Worm (Caenorhabditis elegans) whole organism, late embryonic: Measurements from ENCODE around the gene srlf-16.

ENCODE experiments used
- ahr-1 ChIP-seq: sonication (generic microtip); optimal IDR thresholded peaks from 2 replicates; lab custom pipeline; 2016; ENCODE audit warnings: missing genetic modification characterization, missing compliant biosample characterization
- ets-4 ChIP-seq: sonication (generic microtip); optimal IDR thresholded peaks from 2 replicates; lab custom pipeline; 2016; ENCODE audit warnings: missing genetic modification characterization, missing compliant biosample characterization
- hlh-8 ChIP-seq: sonication (generic microtip); optimal IDR thresholded peaks from 2 replicates; lab custom pipeline; 2016; ENCODE audit warnings: missing genotype, missing genetic modification characterization, missing compliant biosample characterization
- lin-11 ChIP-seq: fragments of 200-800 bp; sonication (Bioruptor generic); optimal IDR thresholded peaks from 2 replicates; lab custom pipeline; 2018; ENCODE audit warnings: mild to moderate bottlenecking, missing genetic modification characterization, missing compliant biosample characterization
- nfya-1 ChIP-seq: sonication (generic microtip); optimal IDR thresholded peaks from 2 replicates; lab custom pipeline; 2017; ENCODE audit warnings: missing genetic modification characterization, mild to moderate bottlenecking, missing compliant biosample characterization, antibody characterized with exemption, moderate library complexity
- pros-1 ChIP-seq: fragments of 150-350 bp; optimal IDR thresholded peaks from 2 replicates; lab custom pipeline; 2014; ENCODE audit warnings: missing biosample characterization, missing genetic modification reagents, missing genetic modification characterization
- syd-9 ChIP-seq: sonication (generic microtip); optimal IDR thresholded peaks from 2 replicates; lab custom pipeline; 2016; ENCODE audit warnings: mild to moderate bottlenecking, missing genetic modification characterization, moderate library complexity, missing compliant biosample characterization

DNA sequence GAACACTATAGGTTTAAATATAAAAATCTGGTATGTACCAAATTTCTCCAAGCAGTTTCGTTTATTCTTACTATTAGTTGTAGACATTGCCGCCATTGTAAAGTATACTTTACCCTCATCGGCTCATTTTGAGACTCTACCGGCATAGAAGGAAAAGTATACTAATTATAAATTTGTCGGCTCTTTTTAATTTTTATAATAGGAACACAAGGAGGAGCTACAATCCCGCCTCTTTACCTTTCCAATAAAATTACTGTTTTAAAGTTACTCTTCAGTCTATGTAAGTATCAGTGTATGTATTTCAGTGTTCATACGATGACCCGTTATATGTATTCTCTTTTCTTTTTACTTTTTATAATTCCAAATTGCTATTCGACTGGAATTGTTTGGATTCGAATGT is 5.3 kb upstream of the srlf-16 start, which contains the start of gene sdz-23:
- TF ChIP-seq ets-4 (no peak), ahr-1 (tag; lab: Kevin White, UChicago) (no peak), hlh-8 (tag; lab: Kevin White, UChicago) (no peak), nfya-1 (tag; lab: Kevin White, UChicago) (no peak), lin-11 (tag; lab: Kevin White, UChicago) (no peak), syd-9 (tag; lab: Kevin White, UChicago) (no peak), pros-1 (tag; lab: Kevin White, UChicago) (no peak)
